Worm (Caenorhabditis elegans) whole organism, L4 larva: Measurements from ENCODE around the gene srh-269.
A peak's percentile ranks its signal among the peaks of the same experiment; 100 is the strongest.
"Not testable (repeated sequence)": the region's sequence is repeated elsewhere in the genome, so short reads cannot be mapped to it uniquely, and the experiment has no call there.

Experiments
- F10B5.3 ChIP-seq: sonication (generic microtip); optimal IDR thresholded peaks from 2 replicates; lab custom pipeline; 2016; ENCODE audit warnings: mild to moderate bottlenecking, missing genetic modification characterization, missing compliant biosample characterization
- R02D3.7 ChIP-seq: fragments of 150-350 bp; sonication (generic microtip); optimal IDR thresholded peaks from 3 replicates; lab custom pipeline; 2014; ENCODE audit warnings: missing biosample characterization, missing genetic modification characterization
- T20F7.1 ChIP-seq: fragments of 200-800 bp; sonication (Bioruptor generic); optimal IDR thresholded peaks from 2 replicates; lab custom pipeline; 2018; ENCODE audit warnings: mild to moderate bottlenecking, missing genetic modification characterization, missing compliant biosample characterization
- T26A8.4 ChIP-seq: fragments of 200-800 bp; sonication (Bioruptor generic); IDR thresholded peaks from 2 replicates; pipeline ENCODE4 v1.3.6; 2022; ENCODE audit warnings: missing genetic modification characterization, missing compliant biosample characterization
- Y48G9A.11 ChIP-seq: fragments of 200-800 bp; sonication (Bioruptor generic); IDR thresholded peaks from 2 replicates; pipeline ENCODE4 v1.3.6; 2022; ENCODE audit warnings: missing genetic modification reagents, missing genetic modification characterization, missing compliant biosample characterization
- Y5F2A.4 ChIP-seq: fragments of 200-800 bp; sonication (Bioruptor generic); optimal IDR thresholded peaks from 2 replicates; lab custom pipeline; 2018; ENCODE audit warnings: mild to moderate bottlenecking, missing genetic modification characterization, missing compliant biosample characterization
- aha-1 ChIP-seq: fragments of 150-350 bp; peaks from one replicate; lab custom pipeline; 2014; ENCODE audit warnings: missing biosample characterization, missing genetic modification characterization
- arid-1 ChIP-seq: fragments of 200-800 bp; sonication (Bioruptor generic); conservative IDR thresholded peaks from 2 replicates; pipeline ENCODE4 v1.3.6; 2022; ENCODE audit warnings: missing genetic modification reagents, missing genetic modification characterization, missing compliant biosample characterization
- ceh-32 ChIP-seq: sonication (generic microtip); optimal IDR thresholded peaks from 2 replicates; lab custom pipeline; 2016; ENCODE audit warnings: mild to moderate bottlenecking, missing genetic modification characterization, missing compliant biosample characterization; ENCODE audit not compliant: poor library complexity
- daf-8 ChIP-seq: fragments of 200-800 bp; sonication (Bioruptor generic); IDR thresholded peaks from 2 replicates; pipeline ENCODE4 v1.3.6; 2022; ENCODE audit warnings: missing genetic modification characterization, missing compliant biosample characterization
- dmd-6 ChIP-seq: fragments of 200-800 bp; sonication (Bioruptor generic); IDR thresholded peaks from 2 replicates; pipeline ENCODE4 v1.3.6; 2022; ENCODE audit warnings: missing genetic modification reagents, missing genetic modification characterization, missing compliant biosample characterization
- duxl-1 ChIP-seq: sonication (generic microtip); optimal IDR thresholded peaks from 2 replicates; lab custom pipeline; 2016; ENCODE audit warnings: mild to moderate bottlenecking, missing genetic modification characterization, moderate library complexity, missing compliant biosample characterization; ENCODE audit not compliant: poor library complexity
- egl-43 ChIP-seq: fragments of 200-800 bp; sonication (Bioruptor generic); IDR thresholded peaks from 2 replicates; pipeline ENCODE4 v1.3.6; 2022; ENCODE audit warnings: missing genetic modification reagents, missing genetic modification characterization, missing compliant biosample characterization
- hmg-1.1 ChIP-seq: fragments of 200-800 bp; sonication (Bioruptor generic); IDR thresholded peaks from 2 replicates; pipeline ENCODE4 v1.3.6; 2022; ENCODE audit warnings: missing genetic modification reagents, missing genetic modification characterization, missing compliant biosample characterization
- jun-1 ChIP-seq: fragments of 150-350 bp; optimal IDR thresholded peaks from 2 replicates; lab custom pipeline; 2014; ENCODE audit warnings: missing biosample characterization, missing genetic modification reagents, missing genetic modification characterization
- lim-7 ChIP-seq: fragments of 200-800 bp; sonication (Bioruptor generic); IDR thresholded peaks from 2 replicates; pipeline ENCODE4 v1.3.6; 2022; ENCODE audit warnings: missing genetic modification characterization, missing compliant biosample characterization
- lin-13 ChIP-seq: fragments of 150-350 bp; optimal IDR thresholded peaks from 2 replicates; lab custom pipeline; 2014; ENCODE audit warnings: missing biosample characterization, missing genetic modification reagents, missing genetic modification characterization
- lin-39 ChIP-seq: fragments of 150-350 bp; optimal IDR thresholded peaks from 2 replicates; lab custom pipeline; 2014; ENCODE audit warnings: missing biosample characterization, missing genetic modification reagents, missing genetic modification characterization
- madf-5 ChIP-seq, 2 experiments: fragments of 200-800 bp; sonication (Bioruptor generic); IDR thresholded peaks; 2 replicates each; pipeline ENCODE4 v1.3.6; 2022; ENCODE audit warnings: missing compliant biosample characterization in 2 of 2, missing genetic modification characterization in 2 of 2
- mes-2 ChIP-seq: sonication (generic microtip); optimal IDR thresholded peaks from 2 replicates; lab custom pipeline; 2016; ENCODE audit warnings: missing genotype, mild to moderate bottlenecking, missing genetic modification characterization, missing compliant biosample characterization; ENCODE audit not compliant: poor library complexity, severe bottlenecking
- mxl-3 ChIP-seq: fragments of 200-800 bp; sonication (Bioruptor generic); optimal IDR thresholded peaks from 2 replicates; lab custom pipeline; 2018; ENCODE audit warnings: mild to moderate bottlenecking, missing genetic modification characterization, missing compliant biosample characterization
- nhr-102 ChIP-seq: sonication (generic microtip); optimal IDR thresholded peaks from 2 replicates; lab custom pipeline; 2016; ENCODE audit warnings: mild to moderate bottlenecking, missing genetic modification characterization, moderate library complexity, missing compliant biosample characterization
- nhr-42 ChIP-seq: fragments of 200-800 bp; sonication (Bioruptor generic); IDR thresholded peaks from 2 replicates; pipeline ENCODE4 v1.3.6; 2022; ENCODE audit warnings: missing genetic modification characterization, missing compliant biosample characterization
- nhr-6 ChIP-seq: fragments of 150-350 bp; optimal IDR thresholded peaks from 2 replicates; lab custom pipeline; 2014; ENCODE audit warnings: missing biosample characterization, missing genetic modification characterization
- pha-4 ChIP-seq, 2 experiments: fragments of 150-350 bp in 1 of 2; fragments of 200-800 bp in 1 of 2; sonication (Bioruptor generic) in 1 of 2; IDR thresholded peaks in 1 of 2; optimal IDR thresholded peaks in 1 of 2; 2 replicates each; pipeline versions ENCODE4 v1.3.6 to Lab custom; 2014 to 2022; ENCODE audit warnings: missing genetic modification characterization in 2 of 2, missing genetic modification reagents in 2 of 2, missing biosample characterization in 1 of 2, missing compliant biosample characterization in 1 of 2
- pqm-1 ChIP-seq: sonication (generic microtip); optimal IDR thresholded peaks from 2 replicates; lab custom pipeline; 2017; ENCODE audit warnings: missing biosample characterization, missing genetic modification characterization
- set-16 ChIP-seq: fragments of 200-800 bp; sonication (Bioruptor generic); IDR thresholded peaks from 2 replicates; pipeline ENCODE4 v1.3.6; 2022; ENCODE audit warnings: missing genetic modification reagents, missing genetic modification characterization, missing compliant biosample characterization
- spr-1 ChIP-seq: sonication (generic microtip); optimal IDR thresholded peaks from 2 replicates; lab custom pipeline; 2016; ENCODE audit warnings: mild to moderate bottlenecking, missing genetic modification characterization, missing compliant biosample characterization
- unc-62 ChIP-seq, 3 experiments: fragments of 150-350 bp in 1 of 3; sonication (generic microtip); optimal IDR thresholded peaks in 2 of 3; peaks in 1 of 3; 1 replicate in 1 of 3; 2 replicates in 2 of 3; lab custom pipeline; 2014 to 2017; ENCODE audit warnings: missing biosample characterization in 3 of 3, missing genetic modification characterization in 3 of 3, missing genetic modification reagents in 3 of 3, missing genotype in 1 of 3
- vab-7 ChIP-seq: fragments of 200-800 bp; sonication (Bioruptor generic); IDR thresholded peaks from 2 replicates; pipeline ENCODE4 v1.3.6; 2022; ENCODE audit warnings: missing genetic modification reagents, missing genetic modification characterization, missing compliant biosample characterization
- zag-1 ChIP-seq: fragments of 150-350 bp; optimal IDR thresholded peaks from 2 replicates; lab custom pipeline; 2014; ENCODE audit warnings: missing biosample characterization, missing genetic modification characterization
- zfp-3 ChIP-seq: fragments of 200-800 bp; sonication (Bioruptor generic); conservative IDR thresholded peaks from 2 replicates; pipeline ENCODE4 v1.3.6; 2022; ENCODE audit warnings: missing genetic modification reagents, missing genetic modification characterization, missing compliant biosample characterization

Gene srh-269

DNA sequence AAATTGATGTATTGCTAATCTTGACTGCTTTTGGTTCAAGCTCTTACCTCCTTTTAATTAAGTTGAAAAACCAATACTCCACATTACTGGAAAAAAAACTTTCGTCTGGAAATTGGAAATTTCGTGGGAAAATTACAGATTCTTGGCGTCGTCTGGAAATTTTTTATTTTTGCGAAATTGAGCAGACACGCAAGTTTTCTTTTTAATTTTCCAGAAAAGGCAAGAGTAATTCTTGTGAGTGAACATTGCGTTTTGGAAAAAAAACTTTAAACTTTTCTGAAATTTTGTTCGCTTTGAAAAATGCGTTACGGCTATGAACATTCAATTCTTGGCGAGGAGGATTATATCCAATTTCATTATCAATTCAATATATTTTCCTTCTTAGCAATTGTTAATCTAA lies 26.2 kb downstream of the srh-269 start, which contains the start of gene sru-45:
Gene sru-45, plus strand, starts transcription at position 301 of the 400 bp plus-strand sequence.
- no peak for TF ChIP-seq zfp-3 (GFP tag; lab: Robert Waterston, UW)
- TF ChIP-seq F10B5.3 (tag; lab: Kevin White, UChicago), result no peak
- no peak for TF ChIP-seq nhr-6 (tag; lab: Kevin White, UChicago)
- TF ChIP-seq lin-13 (GFP tag; lab: Kevin White, UChicago), result no peak
- no peak for TF ChIP-seq spr-1 (tag; lab: Kevin White, UChicago)
- no peak for TF ChIP-seq daf-8
- no peak for TF ChIP-seq nhr-102 (tag; lab: Kevin White, UChicago)
- TF ChIP-seq aha-1 (tag; lab: Kevin White, UChicago), result no peak
- TF ChIP-seq madf-5 (GFP tag; IDR thresholded peaks at IDR 0.05; lab: Robert Waterston, UW), result no peak
- TF ChIP-seq, all 104 proteins: peak for 0

DNA sequence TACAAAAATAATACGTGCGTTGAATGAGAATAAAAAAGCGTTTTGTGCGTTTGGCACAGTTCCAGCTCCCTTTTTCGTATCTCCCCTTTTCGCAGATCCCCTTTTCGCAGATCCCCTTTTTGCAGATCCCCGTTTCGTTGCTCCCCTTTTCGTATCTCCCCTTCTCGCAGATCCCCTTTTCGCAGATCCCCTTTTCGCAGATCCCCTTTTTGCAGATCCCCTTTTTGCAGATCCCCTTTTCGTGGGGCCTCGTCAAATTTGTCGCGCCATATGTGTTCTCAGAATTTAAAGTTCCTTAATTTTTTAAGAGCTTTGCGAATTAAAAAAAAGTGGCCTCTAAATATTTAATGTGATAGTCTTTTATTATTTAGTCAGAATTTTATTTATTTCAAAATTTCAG lies 38.9 kb downstream of the srh-269 start, which contains the start of gene Y32B12B.4:
Gene Y32B12B.4, plus strand, starts transcription at position 399 of the 400 bp plus-strand sequence.
- TF ChIP-seq zfp-3 (GFP tag; lab: Robert Waterston, UW) (no peak), T26A8.4 (no peak), zag-1 (tag; lab: Kevin White, UChicago) (no peak), pha-4 (GFP tag; IDR thresholded peaks at IDR 0.05; lab: Robert Waterston, UW) (no peak), pha-4 (tag; optimal IDR thresholded peaks at IDR 0.05; lab: Kevin White, UChicago) (no peak), arid-1 (GFP tag; lab: Robert Waterston, UW) (no peak), T20F7.1 (GFP tag; lab: Kevin White, UChicago) (no peak), jun-1 (no peak), egl-43 (GFP tag; lab: Robert Waterston, UW) (0 out of 2 replicates have a peak, but pooled peaks have one; percentile 4), duxl-1 (tag; lab: Kevin White, UChicago) (no peak), mxl-3 (GFP tag; lab: Kevin White, UChicago) (no peak), vab-7 (GFP tag; lab: Robert Waterston, UW) (0 out of 2 replicates have a peak, but pooled peaks have one; percentile 6), lin-39 (no peak), nhr-42 (GFP tag; lab: Robert Waterston, UW) (no peak), Y48G9A.11 (no peak), set-16 (GFP tag; lab: Robert Waterston, UW) (0 out of 2 replicates have a peak, but pooled peaks have one; percentile 17), mes-2 (peak; percentile 72)
- TF ChIP-seq, all 104 proteins: peak for 4

DNA sequence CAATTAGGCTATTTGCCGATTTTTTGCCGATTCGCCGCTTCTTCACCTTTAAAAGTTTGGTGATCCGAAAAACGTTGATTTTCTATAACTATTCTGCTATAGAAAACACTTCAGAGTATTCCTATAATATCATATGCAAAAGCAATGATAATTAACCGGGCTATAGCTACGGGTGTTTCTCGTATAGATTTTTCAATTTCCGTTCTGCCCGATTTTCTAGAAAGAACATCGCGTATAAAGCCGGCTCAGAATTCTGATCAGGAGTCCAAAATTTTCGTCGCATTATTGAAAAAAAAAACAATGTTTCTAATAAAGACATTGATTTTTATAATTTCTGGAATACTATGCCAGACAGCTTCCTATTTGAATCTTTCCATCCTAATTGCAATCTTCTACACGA lies 41.2 kb downstream of the srh-269 start, which contains the start of gene srbc-65:
Gene srbc-65, plus strand, starts transcription at position 301 of the 400 bp plus-strand sequence.
- TF ChIP-seq R02D3.7 (tag; lab: Kevin White, UChicago), result no peak
- TF ChIP-seq pqm-1 (tag; lab: Kevin White, UChicago), result no peak
- TF ChIP-seq Y5F2A.4 (GFP tag; lab: Kevin White, UChicago), result no peak
- TF ChIP-seq pha-4 (GFP tag; IDR thresholded peaks at IDR 0.05; lab: Robert Waterston, UW), result no peak
- no peak for TF ChIP-seq pha-4 (tag; optimal IDR thresholded peaks at IDR 0.05; lab: Kevin White, UChicago)
- TF ChIP-seq dmd-6 (GFP tag; lab: Robert Waterston, UW), result no peak
- no peak for TF ChIP-seq hmg-1.1 (GFP tag; lab: Robert Waterston, UW)
- no peak for TF ChIP-seq set-16 (GFP tag; lab: Robert Waterston, UW)
- no peak for TF ChIP-seq lim-7
- no peak for TF ChIP-seq unc-62 (GFP tag; optimal IDR thresholded peaks at IDR 0.05 in 1 of 2; lab: Kevin White, UChicago)
- TF ChIP-seq unc-62 (tag; optimal IDR thresholded peaks at IDR 0.05; lab: Kevin White, UChicago), result no peak
- TF ChIP-seq ceh-32, result no peak

DNA sequence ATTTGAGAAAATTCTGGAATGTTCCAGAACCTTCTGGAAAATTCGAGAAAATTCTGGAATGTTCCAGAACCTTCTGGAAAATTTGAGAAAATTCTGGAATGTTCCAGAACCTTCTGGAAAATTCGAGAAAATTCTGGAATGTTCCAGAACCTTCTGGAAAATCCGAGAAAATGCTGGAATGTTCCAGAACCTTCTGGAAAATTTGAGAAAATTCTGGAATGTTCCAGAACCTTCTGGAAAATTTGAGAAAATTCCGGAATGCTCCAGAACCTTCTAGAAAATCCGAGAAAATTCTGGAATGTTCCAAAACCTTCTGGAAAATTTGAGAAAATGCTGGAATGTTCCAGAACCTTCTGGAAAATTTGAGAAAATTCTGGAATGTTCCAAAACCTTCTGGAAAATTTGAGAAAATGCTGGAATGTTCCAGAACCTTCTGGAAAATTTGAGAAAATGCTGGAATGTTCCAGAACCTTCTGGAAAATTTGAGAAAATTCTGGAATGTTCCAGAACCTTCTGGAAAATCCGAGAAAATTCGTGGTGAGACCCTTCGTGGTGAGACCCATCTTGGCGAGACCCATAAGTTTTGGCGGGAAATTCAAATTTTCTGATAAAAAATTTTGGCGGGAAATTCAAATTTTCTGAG lies 43.7 kb downstream of the srh-269 start:
- TF ChIP-seq pha-4 (GFP tag; IDR thresholded peaks at IDR 0.05; lab: Robert Waterston, UW), result 0 out of 2 replicates have a peak, but pooled peaks have one; percentile 19
- TF ChIP-seq pha-4 (tag; optimal IDR thresholded peaks at IDR 0.05; lab: Kevin White, UChicago), result not testable (repeated sequence)
